Fruit fly (Drosophila melanogaster) whole organism, prepupa: ENCODE data around the gene CG13082.
A peak's percentile ranks its signal among the peaks of the same experiment; 100 is the strongest.

Experiments used
- CG10631 ChIP-seq: fragments of 200-800 bp; sonication (Bioruptor generic); optimal IDR thresholded peaks from 2 replicates; lab custom pipeline; 2016; ENCODE audit warnings: missing biosample characterization, missing genetic modification characterization
- CG10669 ChIP-seq: fragments of 200-800 bp; sonication (Bioruptor generic); optimal IDR thresholded peaks from 3 replicates; lab custom pipeline; 2018; ENCODE audit warnings: missing biosample characterization, mild to moderate bottlenecking, missing genetic modification characterization, moderate library complexity
- CG11294 ChIP-seq: fragments of 200-800 bp; sonication (Bioruptor generic); IDR thresholded peaks from 2 replicates; pipeline ENCODE4 v1.3.6; 2022; ENCODE audit warnings: missing biosample characterization, missing genetic modification characterization
- CG11762 ChIP-seq: fragments of 200-800 bp; sonication (Bioruptor generic); optimal IDR thresholded peaks from 3 replicates; lab custom pipeline; 2016; ENCODE audit warnings: missing biosample characterization, missing genetic modification characterization; ENCODE audit not compliant: insufficient read depth
- CG11902 ChIP-seq: fragments of 200-800 bp; sonication (Bioruptor generic); optimal IDR thresholded peaks from 3 replicates; lab custom pipeline; 2016; ENCODE audit warnings: missing biosample characterization, missing genetic modification characterization
- CG16779 ChIP-seq: fragments of 200-800 bp; sonication (Bioruptor generic); optimal IDR thresholded peaks from 3 replicates; lab custom pipeline; 2017; ENCODE audit warnings: missing biosample characterization, mild to moderate bottlenecking, missing genetic modification characterization
- CG3032 ChIP-seq: fragments of 200-800 bp; optimal IDR thresholded peaks from 2 replicates; lab custom pipeline; 2019; ENCODE audit warnings: missing biosample characterization, mild to moderate bottlenecking, missing genetic modification characterization, moderate library complexity
- CG31627 ChIP-seq: fragments of 200-800 bp; sonication (Bioruptor generic); optimal IDR thresholded peaks from 3 replicates; lab custom pipeline; 2016; ENCODE audit warnings: missing biosample characterization, missing genetic modification characterization
- CG32006 ChIP-seq: fragments of 200-800 bp; sonication (Bioruptor generic); optimal IDR thresholded peaks from 3 replicates; lab custom pipeline; 2017; ENCODE audit warnings: missing biosample characterization, mild to moderate bottlenecking, missing genetic modification characterization
- CG34406 ChIP-seq: fragments of 200-800 bp; sonication (Bioruptor generic); optimal IDR thresholded peaks from 3 replicates; lab custom pipeline; 2016; ENCODE audit warnings: missing biosample characterization, missing genetic modification characterization
- CG3919 ChIP-seq: fragments of 200-800 bp; sonication (Bioruptor generic); optimal IDR thresholded peaks from 3 replicates; lab custom pipeline; 2016; ENCODE audit warnings: missing biosample characterization, missing genetic modification characterization
- CG4318 ChIP-seq: fragments of 200-800 bp; sonication (Bioruptor generic); optimal IDR thresholded peaks from 3 replicates; lab custom pipeline; 2017; ENCODE audit warnings: missing biosample characterization, mild to moderate bottlenecking, missing genetic modification characterization
- CG6163 ChIP-seq: fragments of 200-800 bp; sonication (Bioruptor generic); IDR thresholded peaks from 3 replicates; pipeline ENCODE4 v1.3.6; 2022; ENCODE audit warnings: missing biosample characterization, missing genetic modification characterization
- CG6792 ChIP-seq: fragments of 200-800 bp; sonication (Bioruptor generic); optimal IDR thresholded peaks from 3 replicates; lab custom pipeline; 2016; ENCODE audit warnings: missing biosample characterization, missing genetic modification characterization
- CG6854 ChIP-seq: fragments of 200-800 bp; sonication (Bioruptor generic); optimal IDR thresholded peaks from 2 replicates; lab custom pipeline; 2017; ENCODE audit warnings: missing biosample characterization, mild to moderate bottlenecking, missing genetic modification characterization
- CG7368 ChIP-seq: fragments of 200-800 bp; sonication (Bioruptor generic); optimal IDR thresholded peaks from 3 replicates; lab custom pipeline; 2016; ENCODE audit warnings: missing biosample characterization, missing genetic modification characterization
- CG9139 ChIP-seq: fragments of 200-800 bp; sonication (Bioruptor generic); optimal IDR thresholded peaks from 3 replicates; lab custom pipeline; 2017; ENCODE audit warnings: missing biosample characterization, mild to moderate bottlenecking, missing genetic modification characterization
- Eip75B ChIP-seq: fragments of 200-800 bp; sonication (Bioruptor generic); optimal IDR thresholded peaks from 3 replicates; lab custom pipeline; 2016; ENCODE audit warnings: missing biosample characterization, missing genetic modification characterization
- Ets21C ChIP-seq: fragments of 200-800 bp; sonication (Bioruptor generic); optimal IDR thresholded peaks from 3 replicates; lab custom pipeline; 2016; ENCODE audit warnings: missing biosample characterization, missing genetic modification characterization
- Ets96B ChIP-seq: fragments of 200-800 bp; optimal IDR thresholded peaks from 2 replicates; lab custom pipeline; 2019; ENCODE audit warnings: missing biosample characterization, mild to moderate bottlenecking, missing genetic modification characterization, moderate library complexity
- Gug ChIP-seq: fragments of 200-800 bp; sonication (Bioruptor generic); IDR thresholded peaks from 2 replicates; pipeline ENCODE4 v1.3.6; 2022; ENCODE audit warnings: missing biosample characterization, missing genetic modification characterization
- Hr38 ChIP-seq: sonication (Bioruptor generic); optimal IDR thresholded peaks from 2 replicates; lab custom pipeline; 2016; ENCODE audit warnings: missing biosample characterization, missing genetic modification characterization
- Hr39 ChIP-seq: fragments of 200-800 bp; sonication (Bioruptor generic); optimal IDR thresholded peaks from 2 replicates; lab custom pipeline; 2016; ENCODE audit warnings: missing biosample characterization, missing genetic modification characterization
- Hr4 ChIP-seq: fragments of 200-800 bp; sonication (Bioruptor generic); optimal IDR thresholded peaks from 3 replicates; lab custom pipeline; 2016; ENCODE audit warnings: missing biosample characterization, missing genetic modification characterization
- Smox ChIP-seq: fragments of 200-800 bp; sonication (Bioruptor generic); optimal IDR thresholded peaks from 3 replicates; lab custom pipeline; 2016; ENCODE audit warnings: missing biosample characterization, missing genetic modification characterization
- Sox102F ChIP-seq: fragments of 200-800 bp; sonication (Bioruptor generic); optimal IDR thresholded peaks from 2 replicates; lab custom pipeline; 2016; ENCODE audit warnings: missing biosample characterization, mild to moderate bottlenecking, missing genetic modification characterization
- Sox14 ChIP-seq: fragments of 200-800 bp; sonication (Bioruptor generic); optimal IDR thresholded peaks from 3 replicates; lab custom pipeline; 2016; ENCODE audit warnings: missing biosample characterization, missing genetic modification characterization
- achi ChIP-seq: fragments of 200-800 bp; sonication (Bioruptor generic); optimal IDR thresholded peaks from 3 replicates; lab custom pipeline; 2016; ENCODE audit warnings: missing biosample characterization, missing genetic modification characterization
- acj6 ChIP-seq: fragments of 200-800 bp; sonication (Bioruptor generic); optimal IDR thresholded peaks from 3 replicates; lab custom pipeline; 2016; ENCODE audit warnings: missing biosample characterization, missing genetic modification characterization
- cyc ChIP-seq: fragments of 200-800 bp; sonication (Bioruptor generic); optimal IDR thresholded peaks from 3 replicates; lab custom pipeline; 2016; ENCODE audit warnings: missing biosample characterization, missing genetic modification characterization
- dac ChIP-seq: fragments of 200-800 bp; sonication (Bioruptor generic); optimal IDR thresholded peaks from 2 replicates; lab custom pipeline; 2017; ENCODE audit warnings: missing biosample characterization, mild to moderate bottlenecking, missing genetic modification characterization
- dsx ChIP-seq: fragments of 200-800 bp; optimal IDR thresholded peaks from 3 replicates; lab custom pipeline; 2019; ENCODE audit warnings: missing biosample characterization, mild to moderate bottlenecking, missing genetic modification characterization, moderate library complexity; ENCODE audit not compliant: poor library complexity, severe bottlenecking
- eg ChIP-seq: fragments of 200-800 bp; sonication (Bioruptor generic); IDR thresholded peaks from 3 replicates; pipeline ENCODE4 v1.3.6; 2022; ENCODE audit warnings: missing biosample characterization, missing genetic modification characterization
- fd85E ChIP-seq: fragments of 200-800 bp; sonication (Bioruptor generic); optimal IDR thresholded peaks from 3 replicates; lab custom pipeline; 2016; ENCODE audit warnings: missing biosample characterization, missing genetic modification characterization
- fkh ChIP-seq: fragments of 200-800 bp; sonication (Bioruptor generic); optimal IDR thresholded peaks from 3 replicates; lab custom pipeline; 2017; ENCODE audit warnings: missing biosample characterization, mild to moderate bottlenecking, missing genetic modification characterization, moderate library complexity
- lz ChIP-seq: fragments of 200-800 bp; sonication (Bioruptor generic); optimal IDR thresholded peaks from 3 replicates; lab custom pipeline; 2016; ENCODE audit warnings: missing biosample characterization, missing genetic modification characterization
- net ChIP-seq: fragments of 200-800 bp; sonication (Bioruptor generic); optimal IDR thresholded peaks from 3 replicates; lab custom pipeline; 2016; ENCODE audit warnings: missing biosample characterization, missing genetic modification characterization
- pdm3 ChIP-seq: fragments of 200-800 bp; sonication (Bioruptor generic); optimal IDR thresholded peaks from 3 replicates; lab custom pipeline; 2016; ENCODE audit warnings: missing biosample characterization, missing genetic modification characterization
- spab ChIP-seq: fragments of 200-800 bp; sonication (Bioruptor generic); optimal IDR thresholded peaks from 2 replicates; lab custom pipeline; 2017; ENCODE audit warnings: missing biosample characterization, mild to moderate bottlenecking, missing genetic modification characterization, missing genetic modification reagents
- ss ChIP-seq, 2 experiments: fragments of 200-800 bp; sonication (Bioruptor generic); optimal IDR thresholded peaks; 2 replicates in 1 of 2; 3 replicates in 1 of 2; lab custom pipeline; 2017 to 2018; ENCODE audit warnings: mild to moderate bottlenecking in 2 of 2, missing biosample characterization in 2 of 2, missing genetic modification characterization in 2 of 2, moderate library complexity in 1 of 2
- svp ChIP-seq: fragments of 200-800 bp; sonication (Bioruptor generic); peaks from one replicate; lab custom pipeline; 2016; ENCODE audit warnings: missing biosample characterization, missing genetic modification characterization
- vri ChIP-seq: fragments of 200-800 bp; sonication (Bioruptor generic); optimal IDR thresholded peaks from 3 replicates; lab custom pipeline; 2016; ENCODE audit warnings: missing biosample characterization, mild to moderate bottlenecking, missing genetic modification characterization

The CG13082 gene

DNA sequence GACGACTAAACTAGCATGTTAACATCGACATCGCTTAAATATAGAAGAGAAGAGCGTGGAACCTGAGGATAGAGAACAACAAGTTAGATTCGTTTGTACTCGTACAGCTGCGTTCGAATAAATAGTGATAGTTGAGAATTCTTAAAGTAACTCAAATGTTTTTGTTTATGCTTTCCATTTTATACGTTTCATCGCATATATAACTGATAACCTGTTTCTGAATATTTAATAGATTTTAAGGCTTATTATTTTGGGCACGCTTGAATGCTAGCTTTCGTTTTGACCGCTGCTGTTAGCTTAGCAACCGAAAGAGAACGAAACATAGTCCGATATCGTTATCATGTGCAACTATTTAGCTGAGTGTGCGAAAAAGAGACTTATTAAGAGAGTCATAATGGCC lies 9.9 kb upstream of the CG13082 start (continued):
- TF ChIP-seq dac (GFP tag; lab: Kevin White, UChicago) (peak; percentile 97), CG7368 (peak; percentile 90), Hr38 (GFP tag; lab: Kevin White, UChicago) (peak; percentile 33), Smox (GFP tag; lab: Kevin White, UChicago) (peak; percentile 53), acj6 (peak; percentile 94), Hr39 (GFP tag; lab: Kevin White, UChicago) (peak; percentile 69), lz (GFP tag; lab: Kevin White, UChicago) (peak; percentile 77), pdm3 (GFP tag; lab: Kevin White, UChicago) (peak; percentile 97), fkh (GFP tag; lab: Kevin White, UChicago) (peak; percentile 76), CG6163 (peak; percentile 99), Eip75B (peak; percentile 95), CG32006 (GFP tag; lab: Kevin White, UChicago) (peak; percentile 99), CG11902 (GFP tag; lab: Kevin White, UChicago) (peak; percentile 61), Sox14 (GFP tag; lab: Kevin White, UChicago) (peak; percentile 95), cyc (GFP tag; lab: Kevin White, UChicago) (peak; percentile 60), fd85E (GFP tag; lab: Kevin White, UChicago) (peak; percentile 67), Gug (GFP tag; lab: Robert Waterston, UW) (peak; percentile 99), CG3919 (GFP tag; lab: Kevin White, UChicago) (peak; percentile 97), CG6792 (GFP tag; lab: Kevin White, UChicago) (peak; percentile 91), Ets96B (peak; percentile 98), ss (GFP tag; optimal IDR thresholded peaks at IDR 0.05; lab: Kevin White, UChicago) (peak; percentile 94), svp (no peak), CG10669 (peak; percentile 94), vri (GFP tag; lab: Kevin White, UChicago) (peak; percentile 83), net (peak; percentile 97), CG11762 (GFP tag; lab: Kevin White, UChicago) (peak; percentile 93), spab (GFP tag; lab: Kevin White, UChicago) (peak; percentile 92), Ets21C (GFP tag; lab: Kevin White, UChicago) (peak; percentile 27), CG11294 (peak; percentile 99), Hr4 (GFP tag; lab: Kevin White, UChicago) (peak; percentile 99), CG31627 (GFP tag; lab: Kevin White, UChicago) (peak; percentile 64), CG34406 (GFP tag; lab: Kevin White, UChicago) (peak; percentile 86), CG16779 (tag; lab: Kevin White, UChicago) (peak; percentile 97)

dm6 chr2L:19530092-19530491 lies 8.1 kb upstream of the CG13082 start, which contains the start of gene CG10165:
TSS of gene CG10165 (minus strand) at chr2L:19530305.
- TF ChIP-seq CG9139 (GFP tag; lab: Kevin White, UChicago) (no peak), fd85E (GFP tag; lab: Kevin White, UChicago) (no peak), Gug (GFP tag; lab: Robert Waterston, UW) (no peak), CG6854 (no peak), Sox102F (GFP tag; lab: Kevin White, UChicago) (no peak), pdm3 (GFP tag; lab: Kevin White, UChicago) (no peak), eg (GFP tag; lab: Robert Waterston, UW) (no peak), dsx (GFP tag; lab: Kevin White, UChicago) (peak; percentile 61), CG3032 (tag; lab: Kevin White, UChicago) (no peak), CG10631 (GFP tag; lab: Kevin White, UChicago) (no peak), CG11902 (GFP tag; lab: Kevin White, UChicago) (no peak), vri (GFP tag; lab: Kevin White, UChicago) (no peak), CG4318 (GFP tag; lab: Kevin White, UChicago) (no peak), svp (no peak), Hr39 (GFP tag; lab: Kevin White, UChicago) (no peak), achi (GFP tag; lab: Kevin White, UChicago) (no peak), fkh (GFP tag; lab: Kevin White, UChicago) (peak; percentile 81), dac (GFP tag; lab: Kevin White, UChicago) (no peak)
